Worm (Caenorhabditis elegans): ENCODE measurements around the gene spig-7.
A peak's percentile ranks its signal among the peaks of the same experiment; 100 is the strongest.

DNA sequence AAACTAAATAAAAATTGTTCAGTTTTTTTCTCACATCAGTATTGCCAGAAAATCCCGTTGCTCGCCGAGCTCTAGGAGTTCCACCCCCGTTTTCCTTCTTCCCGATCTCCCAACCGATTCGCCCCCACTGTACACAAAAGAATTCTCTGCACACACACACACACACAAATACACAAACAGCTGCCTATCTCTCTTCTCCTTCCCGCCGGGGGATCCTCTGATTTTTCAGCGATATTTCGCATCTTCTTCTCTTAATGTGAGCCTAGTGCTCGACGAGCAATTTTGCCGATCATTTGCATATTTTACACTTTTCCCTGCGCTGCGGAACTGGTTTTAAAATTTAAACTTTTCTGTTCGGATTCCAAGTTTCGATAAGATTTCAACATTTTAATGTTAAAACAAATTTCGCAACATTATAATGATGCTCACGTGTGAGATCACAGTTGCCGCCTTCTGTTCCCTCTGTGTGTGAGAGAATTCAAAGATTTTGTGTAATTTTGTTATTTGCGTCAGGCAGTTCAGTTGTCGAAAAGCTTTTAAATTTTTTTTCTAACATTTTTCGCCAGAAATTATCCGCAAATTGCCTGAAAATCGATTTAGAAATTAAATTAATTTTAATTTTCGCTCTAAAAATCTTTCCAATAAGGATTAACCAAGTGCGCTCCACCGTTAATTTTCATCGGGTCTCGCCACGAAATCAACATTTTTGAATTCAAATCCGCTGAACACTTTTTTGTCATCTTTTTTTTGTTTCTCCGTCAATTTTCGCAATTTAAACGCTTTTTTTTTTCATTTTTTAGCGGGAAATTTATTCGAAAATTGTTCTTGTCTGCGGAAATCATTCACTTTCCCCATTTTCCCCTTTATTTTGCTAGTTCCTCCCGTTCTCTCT is 23.2 kb upstream of the spig-7 start:
- TF ChIP-seq dmd-9 (GFP tag; IDR thresholded peaks at IDR 0.05) (no peak), lin-13 (GFP tag; optimal IDR thresholded peaks at IDR 0.05) (peak; percentile 57), ces-1 (GFP tag; optimal IDR thresholded peaks at IDR 0.05) (no peak), ama-1 (optimal IDR thresholded peaks at IDR 0.05) (no peak), nhr-11 (tag; optimal IDR thresholded peaks at IDR 0.05) (peak; percentile 17), nhr-237 (tag; optimal IDR thresholded peaks at IDR 0.05) (no peak)

Data from whole organism, L4 larva.